Fruit fly (Drosophila melanogaster) whole organism, embryonic: Measurements from ENCODE around the gene CG18258.
A peak's percentile ranks its signal among the peaks of the same experiment; 100 is the strongest.

Experiments used
- Atf-2 ChIP-seq: fragments of 200-800 bp; sonication (Bioruptor generic); optimal IDR thresholded peaks from 2 replicates; lab custom pipeline; 2016; ENCODE audit warnings: missing biosample characterization, missing genetic modification characterization
- Awh ChIP-seq: fragments of 200-800 bp; sonication (Bioruptor generic); IDR thresholded peaks from 2 replicates; pipeline ENCODE4, ENCODE4 v1.3.6; 2022; ENCODE audit warnings: missing biosample characterization, missing genetic modification characterization
- B-H1 ChIP-seq: fragments of 200-800 bp; sonication (Bioruptor generic); IDR thresholded peaks from 3 replicates; pipeline ENCODE4 v1.3.6; 2022; ENCODE audit warnings: missing biosample characterization, missing genetic modification characterization
- Bdp1 ChIP-seq: fragments of 200-800 bp; sonication (Bioruptor generic); optimal IDR thresholded peaks from 3 replicates; lab custom pipeline; 2016; ENCODE audit warnings: missing biosample characterization, missing genetic modification characterization
- CG11695 ChIP-seq: fragments of 200-800 bp; sonication (Bioruptor generic); IDR thresholded peaks from 3 replicates; pipeline ENCODE4 v1.3.6; 2022; ENCODE audit warnings: missing biosample characterization, missing genetic modification characterization
- CG11723 ChIP-seq: fragments of 200-800 bp; sonication (Bioruptor generic); optimal IDR thresholded peaks from 2 replicates; lab custom pipeline; 2017; ENCODE audit warnings: missing biosample characterization, mild to moderate bottlenecking, missing genetic modification characterization
- CG13424 ChIP-seq: fragments of 200-800 bp; sonication (Bioruptor generic); optimal IDR thresholded peaks from 2 replicates; lab custom pipeline; 2019; ENCODE audit warnings: missing biosample characterization, mild to moderate bottlenecking, missing genetic modification characterization, moderate library complexity
- CG1529 ChIP-seq: fragments of 200-800 bp; sonication (Bioruptor generic); optimal IDR thresholded peaks from 3 replicates; lab custom pipeline; 2018; ENCODE audit warnings: missing biosample characterization, missing genetic modification characterization
- CG18619 ChIP-seq: fragments of 200-800 bp; sonication (Bioruptor generic); optimal IDR thresholded peaks from 3 replicates; lab custom pipeline; 2017; ENCODE audit warnings: missing biosample characterization, mild to moderate bottlenecking, missing genetic modification characterization
- CG2678 ChIP-seq: fragments of 200-800 bp; sonication (Bioruptor generic); optimal IDR thresholded peaks from 3 replicates; lab custom pipeline; 2019; ENCODE audit warnings: missing biosample characterization, mild to moderate bottlenecking, missing genetic modification characterization, moderate library complexity
- CG30431 ChIP-seq: fragments of 200-800 bp; sonication (Bioruptor generic); optimal IDR thresholded peaks from 2 replicates; lab custom pipeline; 2017; ENCODE audit warnings: missing biosample characterization, missing genetic modification characterization
- CG31224 ChIP-seq: fragments of 200-800 bp; sonication (Bioruptor generic); IDR thresholded peaks from 2 replicates; pipeline ENCODE4 v1.3.6; 2022; ENCODE audit warnings: missing biosample characterization, missing genetic modification characterization
- CG3281 ChIP-seq: fragments of 200-800 bp; sonication (Bioruptor generic); optimal IDR thresholded peaks from 3 replicates; lab custom pipeline; 2017; ENCODE audit warnings: missing biosample characterization, mild to moderate bottlenecking, missing genetic modification characterization
- CG6813 ChIP-seq: fragments of 200-800 bp; sonication (Bioruptor generic); optimal IDR thresholded peaks from 2 replicates; lab custom pipeline; 2017; ENCODE audit warnings: missing biosample characterization, missing genetic modification characterization, mild to moderate bottlenecking, moderate library complexity, missing genetic modification reagents
- CG7357 ChIP-seq: fragments of 200-800 bp; sonication (Bioruptor generic); IDR thresholded peaks from 3 replicates; pipeline ENCODE4 v1.3.6; 2022; ENCODE audit warnings: missing biosample characterization, missing genetic modification characterization
- CG7372 ChIP-seq: fragments of 200-800 bp; sonication (Bioruptor generic); IDR thresholded peaks from 2 replicates; pipeline ENCODE4 v1.3.6; 2022; ENCODE audit warnings: missing biosample characterization, missing genetic modification characterization
- CG9817 ChIP-seq: fragments of 200-800 bp; sonication (Bioruptor generic); optimal IDR thresholded peaks from 2 replicates; lab custom pipeline; 2018; ENCODE audit warnings: missing biosample characterization, mild to moderate bottlenecking, missing genetic modification characterization, moderate library complexity
- CHES-1-like ChIP-seq: fragments of 200-800 bp; sonication (Bioruptor generic); optimal IDR thresholded peaks from 2 replicates; lab custom pipeline; 2016; ENCODE audit warnings: missing biosample characterization, missing genetic modification characterization
- D ChIP-seq, 2 experiments: fragments of 200-800 bp in 1 of 2; fragments of >200 bp in 1 of 2; sonication (Bioruptor generic) in 1 of 2; optimal IDR thresholded peaks; 2 replicates in 1 of 2; 3 replicates in 1 of 2; lab custom pipeline; 2017; ENCODE audit warnings: mild to moderate bottlenecking in 1 of 2, missing biosample characterization in 1 of 2, missing genetic modification characterization in 1 of 2, missing genetic modification reagents in 1 of 2
- Dad ChIP-seq: fragments of 200-800 bp; sonication (Bioruptor generic); optimal IDR thresholded peaks from 3 replicates; lab custom pipeline; 2016; ENCODE audit warnings: missing biosample characterization, missing genetic modification characterization
- Drgx ChIP-seq: fragments of 200-800 bp; sonication (Bioruptor generic); IDR thresholded peaks from 2 replicates; pipeline ENCODE4 v1.3.6; 2022; ENCODE audit warnings: missing biosample characterization, missing genetic modification characterization
- Elba2 ChIP-seq: fragments of 200-800 bp; sonication (Bioruptor generic); optimal IDR thresholded peaks from 3 replicates; lab custom pipeline; 2016; ENCODE audit warnings: missing biosample characterization, missing genetic modification characterization
- Fer1 ChIP-seq: fragments of 200-800 bp; sonication (Bioruptor generic); optimal IDR thresholded peaks from 2 replicates; lab custom pipeline; 2017; ENCODE audit warnings: missing biosample characterization, mild to moderate bottlenecking, missing genetic modification characterization
- HLH3B ChIP-seq: fragments of 200-800 bp; sonication (Bioruptor generic); IDR thresholded peaks from 2 replicates; pipeline ENCODE4 v1.3.6; 2022; ENCODE audit warnings: missing biosample characterization, missing genetic modification characterization
- Hand ChIP-seq: fragments of 200-800 bp; sonication (Bioruptor generic); optimal IDR thresholded peaks from 2 replicates; lab custom pipeline; 2017; ENCODE audit warnings: mild to moderate bottlenecking, missing biosample characterization, missing genetic modification reagents, missing genetic modification characterization
- Hr3 ChIP-seq: fragments of 200-800 bp; sonication (Bioruptor generic); optimal IDR thresholded peaks from 3 replicates; lab custom pipeline; 2016; ENCODE audit warnings: missing biosample characterization, missing genetic modification characterization
- MTF-1 ChIP-seq: fragments of 200-800 bp; sonication (Bioruptor generic); optimal IDR thresholded peaks from 2 replicates; lab custom pipeline; 2018; ENCODE audit warnings: missing biosample characterization, mild to moderate bottlenecking, missing genetic modification characterization, borderline replicate concordance
- Med ChIP-seq: fragments of 200-800 bp; sonication (Bioruptor generic); peaks from one replicate; lab custom pipeline; 2016; ENCODE audit warnings: missing biosample characterization, missing genetic modification characterization, mild to moderate bottlenecking, inconsistent platforms, moderate library complexity
- Meics ChIP-seq: fragments of 200-800 bp; sonication (Bioruptor generic); optimal IDR thresholded peaks from 2 replicates; lab custom pipeline; 2017; ENCODE audit warnings: missing biosample characterization, mild to moderate bottlenecking, missing genetic modification characterization
- NfI ChIP-seq: fragments of 200-800 bp; sonication (Bioruptor generic); optimal IDR thresholded peaks from 3 replicates; lab custom pipeline; 2018; ENCODE audit warnings: missing biosample characterization, mild to moderate bottlenecking, missing genetic modification characterization, moderate library complexity
- Scr ChIP-seq: fragments of 200-800 bp; sonication (Bioruptor generic); IDR thresholded peaks from 2 replicates; pipeline ENCODE4 v1.3.6; 2022; ENCODE audit warnings: missing biosample characterization, missing genetic modification characterization; ENCODE audit not compliant: partially characterized antibody
- ase ChIP-seq: fragments of 200-800 bp; sonication (Bioruptor generic); IDR thresholded peaks from 3 replicates; pipeline ENCODE4 v1.3.6; 2022; ENCODE audit warnings: missing biosample characterization, missing genetic modification characterization
- ci ChIP-seq: fragments of 200-800 bp; sonication (Bioruptor generic); IDR thresholded peaks from 3 replicates; pipeline ENCODE4 v1.3.6; 2022; ENCODE audit warnings: missing biosample characterization, missing genetic modification characterization
- fd64A ChIP-seq: fragments of 200-800 bp; sonication (Bioruptor generic); optimal IDR thresholded peaks from 3 replicates; lab custom pipeline; 2018; ENCODE audit warnings: missing biosample characterization, mild to moderate bottlenecking, missing genetic modification characterization
- hb ChIP-seq: fragments of 200-800 bp; sonication (Bioruptor generic); IDR thresholded peaks from 3 replicates; pipeline ENCODE4 v1.3.6; 2022; ENCODE audit warnings: missing biosample characterization, missing genetic modification characterization; ENCODE audit not compliant: partially characterized antibody
- knrl ChIP-seq: fragments of 200-800 bp; sonication (Bioruptor generic); IDR thresholded peaks from 3 replicates; pipeline ENCODE4 v1.3.6; 2022; ENCODE audit warnings: missing biosample characterization, missing genetic modification characterization; ENCODE audit not compliant: partially characterized antibody
- lab ChIP-seq: fragments of 200-800 bp; sonication (Bioruptor generic); optimal IDR thresholded peaks from 3 replicates; lab custom pipeline; 2017; ENCODE audit warnings: missing biosample characterization, missing genetic modification characterization, mild to moderate bottlenecking, moderate library complexity, missing genetic modification reagents
- lbe ChIP-seq: fragments of 200-800 bp; sonication (Bioruptor generic); optimal IDR thresholded peaks from 2 replicates; lab custom pipeline; 2016; ENCODE audit warnings: missing biosample characterization, mild to moderate bottlenecking, missing genetic modification characterization
- lmd ChIP-seq: fragments of 200-800 bp; sonication (Bioruptor generic); IDR thresholded peaks from 2 replicates; pipeline ENCODE4 v1.3.6; 2022; ENCODE audit warnings: missing biosample characterization, missing genetic modification characterization
- otp ChIP-seq: fragments of 200-800 bp; sonication (Bioruptor generic); IDR thresholded peaks from 3 replicates; pipeline ENCODE4, ENCODE4 v1.3.6; 2022; ENCODE audit warnings: missing biosample characterization, missing genetic modification characterization
- row ChIP-seq: fragments of 200-800 bp; sonication (Bioruptor generic); IDR thresholded peaks from 3 replicates; pipeline ENCODE4 v1.3.6; 2022; ENCODE audit warnings: missing biosample characterization, missing genetic modification characterization
- scrt ChIP-seq: fragments of 200-800 bp; sonication (Bioruptor generic); optimal IDR thresholded peaks from 2 replicates; lab custom pipeline; 2018; ENCODE audit warnings: missing biosample characterization, mild to moderate bottlenecking, missing genetic modification characterization, moderate library complexity
- slp2 ChIP-seq: fragments of 200-800 bp; sonication (Bioruptor generic); optimal IDR thresholded peaks from 2 replicates; lab custom pipeline; 2016; ENCODE audit warnings: missing biosample characterization, missing genetic modification characterization
- sob ChIP-seq: fragments of 200-800 bp; sonication (Bioruptor generic); IDR thresholded peaks from 2 replicates; pipeline ENCODE4 v1.3.6; 2022; ENCODE audit warnings: missing biosample characterization, missing genetic modification characterization
- ssp ChIP-seq: fragments of 200-800 bp; sonication (Bioruptor generic); IDR thresholded peaks from 2 replicates; pipeline ENCODE4 v1.3.6; 2022; ENCODE audit warnings: missing biosample characterization, missing genetic modification characterization
- sug ChIP-seq: fragments of 200-800 bp; optimal IDR thresholded peaks from 2 replicates; lab custom pipeline; 2019; ENCODE audit warnings: missing biosample characterization, mild to moderate bottlenecking, missing genetic modification characterization, moderate library complexity
- vvl ChIP-seq: fragments of 200-800 bp; sonication (Bioruptor generic); IDR thresholded peaks from 2 replicates; pipeline ENCODE4 v1.3.6; 2022; ENCODE audit warnings: missing biosample characterization, missing genetic modification characterization
- wdn ChIP-seq: fragments of 200-800 bp; sonication (Bioruptor generic); IDR thresholded peaks from 2 replicates; pipeline ENCODE4 v1.3.6; 2022; ENCODE audit warnings: missing biosample characterization, missing genetic modification characterization
- z ChIP-seq: fragments of 200-800 bp; sonication (Bioruptor generic); IDR thresholded peaks from 3 replicates; pipeline ENCODE4 v1.3.6; 2022; ENCODE audit warnings: missing biosample characterization, missing genetic modification characterization

Gene CG18258

DNA sequence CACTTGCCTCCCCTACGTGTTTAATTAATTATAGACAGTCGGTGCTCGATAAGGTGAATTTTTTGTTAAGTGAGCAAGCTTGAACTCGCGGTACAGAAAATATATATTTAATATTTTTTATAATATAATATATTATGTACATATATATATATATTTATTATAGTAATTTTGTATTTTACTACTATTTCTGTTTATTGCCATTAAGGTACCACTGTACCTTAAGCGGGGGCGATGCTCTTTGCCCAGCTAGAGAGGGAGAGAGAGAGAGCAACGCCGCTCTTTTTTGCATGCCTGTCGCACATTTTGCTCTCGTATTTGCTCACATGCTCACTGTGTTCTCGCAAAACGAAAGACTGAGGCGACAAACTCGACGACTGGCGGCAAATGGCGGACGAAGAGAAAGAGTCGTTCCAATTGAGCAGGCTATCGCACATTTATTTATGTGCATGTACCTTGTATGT is 41.6 kb upstream of the CG18258 start (continued):
- TF ChIP-seq Hr3 (GFP tag; lab: Kevin White, UChicago), result peak; percentile 12
- peak; percentile 8 for TF ChIP-seq CG18619 (GFP tag; lab: Kevin White, UChicago)
- no peak for TF ChIP-seq knrl (GFP tag; lab: Robert Waterston, UW)
- peak; percentile 17; the same call in 1 of the 3 replicates for TF ChIP-seq B-H1 (GFP tag; lab: Robert Waterston, UW)
- peak; percentile 76 for TF ChIP-seq lab (GFP tag; lab: Kevin White, UChicago)
- peak; percentile 45 for TF ChIP-seq CG3281 (GFP tag; lab: Kevin White, UChicago)
- TF ChIP-seq CHES-1-like (GFP tag; lab: Kevin White, UChicago), result no peak
- peak; percentile 83 for TF ChIP-seq Drgx (GFP tag; lab: Robert Waterston, UW)
- TF ChIP-seq row (GFP tag; lab: Robert Waterston, UW), result peak; percentile 72
- peak; percentile 35 for TF ChIP-seq lbe (GFP tag; lab: Kevin White, UChicago)
- TF ChIP-seq CG7372 (GFP tag; lab: Robert Waterston, UW), result peak; percentile 69
- TF ChIP-seq MTF-1 (GFP tag; lab: Kevin White, UChicago), result peak; percentile 8
- TF ChIP-seq lmd (GFP tag; lab: Robert Waterston, UW), result peak; percentile 62; the same call in 1 of the 2 replicates
- TF ChIP-seq Dad (GFP tag; lab: Kevin White, UChicago), result no peak
- peak; percentile 58; the same call in 1 of the 2 replicates for TF ChIP-seq vvl (GFP tag; lab: Robert Waterston, UW)
- peak; percentile 74 for TF ChIP-seq Meics (GFP tag; lab: Kevin White, UChicago)
- no peak for TF ChIP-seq Bdp1
- peak; percentile 77 for TF ChIP-seq Elba2
- 0 out of 2 replicates have a peak, but pooled peaks have one; percentile 14 for TF ChIP-seq ssp
- 0 out of 3 replicates have a peak, but pooled peaks have one; percentile 44 for TF ChIP-seq otp (GFP tag; lab: Robert Waterston, UW)
- TF ChIP-seq HLH3B (GFP tag; lab: Robert Waterston, UW), result peak; percentile 48; the same call in 1 of the 2 replicates
- no peak for TF ChIP-seq z (GFP tag; lab: Robert Waterston, UW)
- no peak for TF ChIP-seq CG30431 (GFP tag; lab: Kevin White, UChicago)
- TF ChIP-seq CG11695 (GFP tag; lab: Robert Waterston, UW), result peak; percentile 69; the same call in 2 of the 3 replicates
- no peak for TF ChIP-seq CG1529 (GFP tag; lab: Kevin White, UChicago)
- peak; percentile 20 for TF ChIP-seq scrt
- TF ChIP-seq wdn (GFP tag; lab: Robert Waterston, UW), result 0 out of 2 replicates have a peak, but pooled peaks have one; percentile 36
- TF ChIP-seq ci (GFP tag; lab: Robert Waterston, UW), result 0 out of 3 replicates have a peak, but pooled peaks have one; percentile 24
- TF ChIP-seq Awh, result 0 out of 2 replicates have a peak, but pooled peaks have one; percentile 23
- TF ChIP-seq ase, result no peak
- TF ChIP-seq D (optimal IDR thresholded peaks at IDR 0.05; lab: Kevin White, UChicago), result no peak
- no peak for TF ChIP-seq D (GFP tag; optimal IDR thresholded peaks at IDR 0.05; lab: Kevin White, UChicago)
- no peak for TF ChIP-seq Atf-2 (GFP tag; lab: Kevin White, UChicago)
- TF ChIP-seq Fer1 (GFP tag; lab: Kevin White, UChicago), result peak; percentile 61
- TF ChIP-seq CG2678 (tag; lab: Kevin White, UChicago), result peak; percentile 68
- TF ChIP-seq slp2 (GFP tag; lab: Kevin White, UChicago), result no peak
- peak; percentile 52 for TF ChIP-seq CG6813 (GFP tag; lab: Kevin White, UChicago)
- no peak for TF ChIP-seq Scr (GFP tag; lab: Robert Waterston, UW)
- peak; percentile 20 for TF ChIP-seq sug (tag; lab: Kevin White, UChicago)
- no peak for TF ChIP-seq fd64A (GFP tag; lab: Kevin White, UChicago)
- peak; percentile 55 for TF ChIP-seq CG13424 (tag; lab: Kevin White, UChicago)
- peak; percentile 3 for TF ChIP-seq CG11723 (GFP tag; lab: Kevin White, UChicago)
- TF ChIP-seq hb (GFP tag; lab: Robert Waterston, UW), result no peak
- TF ChIP-seq CG9817 (tag; lab: Kevin White, UChicago), result peak; percentile 60
- 0 out of 2 replicates have a peak, but pooled peaks have one; percentile 28 for TF ChIP-seq CG31224 (GFP tag; lab: Robert Waterston, UW)
- peak; percentile 38 for TF ChIP-seq Med (GFP tag; lab: Kevin White, UChicago)
- peak; percentile 49; the same call in 1 of the 2 replicates for TF ChIP-seq sob
- TF ChIP-seq NfI (GFP tag; lab: Kevin White, UChicago), result peak; percentile 42
- TF ChIP-seq CG7357 (GFP tag; lab: Robert Waterston, UW), result no peak
- peak; percentile 37 for TF ChIP-seq Hand
